Fruit fly (Drosophila melanogaster): ENCODE results near the gene Cp190.

dm6 chr3R:15222973-15223372 lies 52.1 kb downstream of the Cp190 start, which contains the start of gene Polr2G:
- TF ChIP-seq CTCF (optimal IDR thresholded peaks at IDR 0.05) (no peak), CG8478 (optimal IDR thresholded peaks at IDR 0.05) (no peak)

Data from S2 (cell line).